Worm (Caenorhabditis elegans) whole organism, late embryonic: ENCODE measurements around the gene W01H2.2.
"Not testable (repeated sequence)": the region's sequence is repeated elsewhere in the genome, so short reads cannot be mapped to it uniquely, and the experiment has no call there.

Experiments used
- K02D7.2 ChIP-seq: sonication (generic microtip); optimal IDR thresholded peaks from 2 replicates; lab custom pipeline; 2017; ENCODE audit warnings: mild to moderate bottlenecking, missing genetic modification characterization, missing compliant biosample characterization
- ama-1 ChIP-seq: fragments of 150-350 bp; optimal IDR thresholded peaks from 2 replicates; lab custom pipeline; 2014
- ceh-24 ChIP-seq: sonication (generic microtip); optimal IDR thresholded peaks from 2 replicates; lab custom pipeline; 2016; ENCODE audit warnings: mild to moderate bottlenecking, missing genetic modification characterization, missing compliant biosample characterization
- ceh-45 ChIP-seq: fragments of 200-800 bp; sonication (Bioruptor generic); IDR thresholded peaks from 2 replicates; pipeline ENCODE4 v1.3.6; 2022; ENCODE audit warnings: missing genetic modification reagents, missing genetic modification characterization, missing compliant biosample characterization
- fax-1 ChIP-seq: sonication (generic microtip); optimal IDR thresholded peaks from 2 replicates; lab custom pipeline; 2016; ENCODE audit warnings: missing genotype, missing genetic modification characterization, missing compliant biosample characterization
- fkh-10 ChIP-seq: fragments of 150-350 bp; optimal IDR thresholded peaks from 2 replicates; lab custom pipeline; 2014; ENCODE audit warnings: missing biosample characterization, missing genetic modification reagents, missing genetic modification characterization
- fkh-6 ChIP-seq: sonication (generic microtip); optimal IDR thresholded peaks from 2 replicates; lab custom pipeline; 2016; ENCODE audit warnings: missing genetic modification characterization, missing compliant biosample characterization
- hlh-13 ChIP-seq: fragments of 200-800 bp; sonication (Bioruptor generic); optimal IDR thresholded peaks from 2 replicates; lab custom pipeline; 2018; ENCODE audit warnings: mild to moderate bottlenecking, missing genetic modification characterization, missing compliant biosample characterization
- lim-6 ChIP-seq: sonication (generic microtip); optimal IDR thresholded peaks from 2 replicates; lab custom pipeline; 2016; ENCODE audit warnings: missing genetic modification characterization, missing compliant biosample characterization
- pqm-1 ChIP-seq: sonication (generic microtip); optimal IDR thresholded peaks from 2 replicates; lab custom pipeline; 2016; ENCODE audit warnings: missing genetic modification characterization, missing compliant biosample characterization
- tbx-2 ChIP-seq: sonication (generic microtip); optimal IDR thresholded peaks from 2 replicates; lab custom pipeline; 2016; ENCODE audit warnings: missing genetic modification characterization, missing compliant biosample characterization
- unc-55 ChIP-seq: sonication (generic microtip); optimal IDR thresholded peaks from 2 replicates; lab custom pipeline; 2017; ENCODE audit warnings: missing biosample characterization, missing genetic modification reagents, missing genetic modification characterization

DNA sequence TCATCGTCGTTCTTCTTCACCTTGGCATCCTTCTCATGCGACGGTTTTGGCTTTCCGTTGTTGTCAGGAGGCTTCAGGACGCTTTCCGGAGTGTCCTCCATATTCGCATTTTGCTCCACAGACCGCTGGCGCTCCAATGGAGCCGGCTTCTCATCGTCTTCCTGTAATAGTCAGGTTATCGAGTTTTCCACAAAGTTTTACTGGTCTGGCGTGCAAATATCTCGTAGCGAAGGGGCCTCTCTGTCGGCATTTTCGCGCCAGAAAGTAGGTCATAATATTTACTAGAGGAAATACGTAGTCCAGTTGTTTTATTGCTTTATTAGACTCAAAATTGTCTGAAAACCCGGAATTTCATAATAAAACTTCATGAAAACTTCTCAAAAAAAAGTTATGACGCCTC, 16.1 kb downstream of the W01H2.2 start, which contains the start of gene F20B6.6:
- not testable (repeated sequence) for TF ChIP-seq ceh-24 (tag; lab: Kevin White, UChicago); ama-1 (lab: Kevin White, UChicago); tbx-2 (tag; lab: Kevin White, UChicago); ceh-45 (GFP tag; lab: Robert Waterston, UW); unc-55; hlh-13 (GFP tag; lab: Kevin White, UChicago); fkh-6 (tag; lab: Kevin White, UChicago); pqm-1 (tag; lab: Kevin White, UChicago); K02D7.2 (tag; lab: Kevin White, UChicago); fax-1 (tag; lab: Kevin White, UChicago); lim-6 (tag; lab: Kevin White, UChicago); fkh-10 (GFP tag; lab: Kevin White, UChicago)
